Fruit fly (Drosophila melanogaster) whole organism, embryonic: ENCODE results near the gene CG1622.

ENCODE experiments used
- Antp ChIP-seq: fragments of 200-800 bp; sonication (Bioruptor generic); optimal IDR thresholded peaks from 3 replicates; lab custom pipeline; 2016; ENCODE audit warnings: missing biosample characterization, missing genetic modification characterization
- CG10366 ChIP-seq: fragments of 200-800 bp; sonication (Bioruptor generic); IDR thresholded peaks from 2 replicates; pipeline ENCODE4 v1.3.6; 2022; ENCODE audit warnings: missing biosample characterization, missing genetic modification characterization
- CG10543 ChIP-seq: fragments of 200-800 bp; sonication (Bioruptor generic); optimal IDR thresholded peaks from 3 replicates; lab custom pipeline; 2017; ENCODE audit warnings: missing biosample characterization, mild to moderate bottlenecking, missing genetic modification characterization, moderate library complexity
- CG11093 ChIP-seq: fragments of 200-800 bp; sonication (Bioruptor generic); IDR thresholded peaks from 3 replicates; pipeline ENCODE4 v1.3.6; 2022; ENCODE audit warnings: missing biosample characterization, missing genetic modification characterization
- CG11504 ChIP-seq: fragments of 200-800 bp; sonication (Bioruptor generic); optimal IDR thresholded peaks from 3 replicates; lab custom pipeline; 2019; ENCODE audit warnings: missing biosample characterization, mild to moderate bottlenecking, missing genetic modification characterization, moderate library complexity
- CG11695 ChIP-seq: fragments of 200-800 bp; sonication (Bioruptor generic); IDR thresholded peaks from 3 replicates; pipeline ENCODE4 v1.3.6; 2022; ENCODE audit warnings: missing biosample characterization, missing genetic modification characterization
- CG12942 ChIP-seq: fragments of 200-800 bp; sonication (Bioruptor generic); optimal IDR thresholded peaks from 3 replicates; lab custom pipeline; 2016; ENCODE audit warnings: missing biosample characterization, missing genetic modification characterization
- CG13775 ChIP-seq: fragments of 200-800 bp; sonication (Bioruptor generic); optimal IDR thresholded peaks from 3 replicates; lab custom pipeline; 2017; ENCODE audit warnings: missing biosample characterization, mild to moderate bottlenecking, missing genetic modification characterization
- CG17359 ChIP-seq: fragments of 200-800 bp; sonication (Bioruptor generic); optimal IDR thresholded peaks from 3 replicates; lab custom pipeline; 2018; ENCODE audit warnings: missing biosample characterization, mild to moderate bottlenecking, missing genetic modification characterization, moderate library complexity
- CG1832 ChIP-seq: fragments of 200-800 bp; sonication (Bioruptor generic); optimal IDR thresholded peaks from 2 replicates; lab custom pipeline; 2017; ENCODE audit warnings: missing biosample characterization, mild to moderate bottlenecking, missing genetic modification characterization, inconsistent platforms
- CG18476 ChIP-seq: fragments of 200-800 bp; sonication (Bioruptor generic); optimal IDR thresholded peaks from 2 replicates; lab custom pipeline; 2016; ENCODE audit warnings: missing biosample characterization, mild to moderate bottlenecking, missing genetic modification characterization
- CG18764 ChIP-seq: fragments of 200-800 bp; sonication (Bioruptor generic); optimal IDR thresholded peaks from 3 replicates; lab custom pipeline; 2016; ENCODE audit warnings: missing biosample characterization, missing genetic modification characterization
- CG2712 ChIP-seq: fragments of 200-800 bp; optimal IDR thresholded peaks from 3 replicates; lab custom pipeline; 2019; ENCODE audit warnings: missing biosample characterization, mild to moderate bottlenecking, missing genetic modification characterization, moderate library complexity
- CG33213 ChIP-seq: fragments of 200-800 bp; sonication (Bioruptor generic); optimal IDR thresholded peaks from 3 replicates; lab custom pipeline; 2016; ENCODE audit warnings: missing biosample characterization, missing genetic modification characterization
- CG34376 ChIP-seq: fragments of 200-800 bp; sonication (Bioruptor generic); optimal IDR thresholded peaks from 2 replicates; lab custom pipeline; 2018; ENCODE audit warnings: missing biosample characterization, mild to moderate bottlenecking, missing genetic modification characterization
- CG4707 ChIP-seq: fragments of 200-800 bp; sonication (Bioruptor generic); optimal IDR thresholded peaks from 2 replicates; lab custom pipeline; 2018; ENCODE audit warnings: missing biosample characterization, mild to moderate bottlenecking, missing genetic modification characterization, moderate library complexity
- CG5180 ChIP-seq: fragments of 200-800 bp; sonication (Bioruptor generic); optimal IDR thresholded peaks from 3 replicates; lab custom pipeline; 2017; ENCODE audit warnings: missing biosample characterization, missing genetic modification characterization, mild to moderate bottlenecking, moderate library complexity, missing genetic modification reagents
- CG7928 ChIP-seq: fragments of 200-800 bp; sonication (Bioruptor generic); optimal IDR thresholded peaks from 2 replicates; lab custom pipeline; 2017; ENCODE audit warnings: missing biosample characterization, mild to moderate bottlenecking, missing genetic modification characterization
- CG8290 ChIP-seq, 3 experiments: fragments of 200-800 bp; sonication (Bioruptor generic); optimal IDR thresholded peaks; 2 replicates each; lab custom pipeline; 2016 to 2019; ENCODE audit warnings: missing biosample characterization in 3 of 3, missing genetic modification characterization in 3 of 3, mild to moderate bottlenecking in 2 of 3, moderate library complexity in 1 of 3
- CG8765 ChIP-seq: fragments of 200-800 bp; sonication (Bioruptor generic); IDR thresholded peaks from 2 replicates; pipeline ENCODE4 v1.3.6; 2022; ENCODE audit warnings: missing biosample characterization, missing genetic modification characterization
- CG9727 ChIP-seq: fragments of 200-800 bp; sonication (Bioruptor generic); optimal IDR thresholded peaks from 3 replicates; lab custom pipeline; 2017; ENCODE audit warnings: missing biosample characterization, mild to moderate bottlenecking, missing genetic modification characterization
- Drgx ChIP-seq: fragments of 200-800 bp; sonication (Bioruptor generic); IDR thresholded peaks from 2 replicates; pipeline ENCODE4 v1.3.6; 2022; ENCODE audit warnings: missing biosample characterization, missing genetic modification characterization
- ERR ChIP-seq: fragments of 200-800 bp; sonication (Bioruptor generic); optimal IDR thresholded peaks from 2 replicates; lab custom pipeline; 2016; ENCODE audit warnings: missing biosample characterization, missing genetic modification characterization
- Gsc ChIP-seq: fragments of 200-800 bp; sonication (Bioruptor generic); IDR thresholded peaks from 2 replicates; pipeline ENCODE4 v1.3.6; 2022; ENCODE audit warnings: missing biosample characterization, missing genetic modification characterization
- HHEX ChIP-seq: fragments of 200-800 bp; sonication (Bioruptor generic); optimal IDR thresholded peaks from 3 replicates; lab custom pipeline; 2017; ENCODE audit warnings: missing biosample characterization, mild to moderate bottlenecking, missing genetic modification characterization, missing genetic modification reagents
- Lim3 ChIP-seq: fragments of 200-800 bp; sonication (Bioruptor generic); IDR thresholded peaks from 2 replicates; pipeline ENCODE4 v1.3.6; 2022; ENCODE audit warnings: missing biosample characterization, missing genetic modification characterization
- MBD-R2 ChIP-seq: fragments of 200-800 bp; sonication (Bioruptor generic); IDR thresholded peaks from 2 replicates; pipeline ENCODE4 v1.3.6; 2022; ENCODE audit warnings: missing biosample characterization, missing genetic modification characterization
- Oaz ChIP-seq: fragments of 200-800 bp; sonication (Bioruptor generic); IDR thresholded peaks from 2 replicates; pipeline ENCODE4 v1.3.6; 2022; ENCODE audit warnings: missing biosample characterization, missing genetic modification characterization
- Ptx1 ChIP-seq: fragments of 200-800 bp; sonication (Bioruptor generic); IDR thresholded peaks from 2 replicates; pipeline ENCODE4 v1.3.6; 2022; ENCODE audit warnings: missing biosample characterization, missing genetic modification characterization
- Sox100B ChIP-seq: fragments of 200-800 bp; sonication (Bioruptor generic); optimal IDR thresholded peaks from 3 replicates; lab custom pipeline; 2018; ENCODE audit warnings: missing biosample characterization, mild to moderate bottlenecking, missing genetic modification characterization
- Xbp1 ChIP-seq: fragments of 200-800 bp; sonication (Bioruptor generic); optimal IDR thresholded peaks from 3 replicates; lab custom pipeline; 2016; ENCODE audit warnings: missing biosample characterization, mild to moderate bottlenecking, missing genetic modification characterization
- abd-A ChIP-seq: fragments of 200-800 bp; sonication (Bioruptor generic); optimal IDR thresholded peaks from 3 replicates; lab custom pipeline; 2019; ENCODE audit warnings: missing biosample characterization, mild to moderate bottlenecking, missing genetic modification characterization, moderate library complexity
- ac ChIP-seq: fragments of 200-800 bp; sonication (Bioruptor generic); optimal IDR thresholded peaks from 3 replicates; lab custom pipeline; 2017; ENCODE audit warnings: missing biosample characterization, mild to moderate bottlenecking, missing genetic modification characterization
- chinmo ChIP-seq: fragments of 200-800 bp; sonication (Bioruptor generic); IDR thresholded peaks from 4 replicates; pipeline ENCODE4 v1.3.6; 2022; ENCODE audit warnings: missing biosample characterization, missing genetic modification characterization; ENCODE audit not compliant: partially characterized antibody
- danr ChIP-seq: fragments of 200-800 bp; sonication (Bioruptor generic); IDR thresholded peaks from 2 replicates; pipeline ENCODE4 v1.3.6; 2022; ENCODE audit warnings: missing biosample characterization, missing genetic modification characterization
- ems ChIP-seq: fragments of 200-800 bp; sonication (Bioruptor generic); optimal IDR thresholded peaks from 3 replicates; lab custom pipeline; 2016; ENCODE audit warnings: missing biosample characterization, missing genetic modification characterization
- eyg ChIP-seq: fragments of 200-800 bp; sonication (Bioruptor generic); optimal IDR thresholded peaks from 3 replicates; lab custom pipeline; 2016; ENCODE audit warnings: missing biosample characterization, missing genetic modification characterization
- fd96Cb ChIP-seq: fragments of 200-800 bp; sonication (Bioruptor generic); optimal IDR thresholded peaks from 2 replicates; lab custom pipeline; 2018; ENCODE audit warnings: missing biosample characterization, mild to moderate bottlenecking, missing genetic modification characterization, moderate library complexity
- gem ChIP-seq: fragments of 200-800 bp; sonication (Bioruptor generic); optimal IDR thresholded peaks from 2 replicates; lab custom pipeline; 2019; ENCODE audit warnings: missing biosample characterization, mild to moderate bottlenecking, missing genetic modification characterization, moderate library complexity
- gsb-n ChIP-seq: fragments of 200-800 bp; sonication (Bioruptor generic); optimal IDR thresholded peaks from 3 replicates; lab custom pipeline; 2018; ENCODE audit warnings: missing biosample characterization, mild to moderate bottlenecking, missing genetic modification characterization
- ind ChIP-seq: fragments of 200-800 bp; sonication (Bioruptor generic); optimal IDR thresholded peaks from 3 replicates; lab custom pipeline; 2016; ENCODE audit warnings: missing biosample characterization, missing genetic modification characterization
- mirr ChIP-seq: fragments of 200-800 bp; sonication (Bioruptor generic); optimal IDR thresholded peaks from 3 replicates; lab custom pipeline; 2018; ENCODE audit warnings: missing biosample characterization, mild to moderate bottlenecking, missing genetic modification characterization
- nerfin-1 ChIP-seq: fragments of 200-800 bp; sonication (Bioruptor generic); optimal IDR thresholded peaks from 3 replicates; lab custom pipeline; 2019; ENCODE audit warnings: missing biosample characterization, mild to moderate bottlenecking, missing genetic modification characterization, moderate library complexity
- nerfin-2 ChIP-seq: fragments of 200-800 bp; sonication (Bioruptor generic); IDR thresholded peaks from 2 replicates; pipeline ENCODE4 v1.3.6; 2022; ENCODE audit warnings: missing biosample characterization, missing genetic modification characterization; ENCODE audit not compliant: partially characterized antibody
- odd ChIP-seq: fragments of 200-800 bp; sonication (Bioruptor generic); optimal IDR thresholded peaks from 2 replicates; lab custom pipeline; 2017; ENCODE audit warnings: missing biosample characterization, mild to moderate bottlenecking, missing genetic modification characterization
- org-1 ChIP-seq: fragments of 200-800 bp; sonication (Bioruptor generic); optimal IDR thresholded peaks from 2 replicates; lab custom pipeline; 2017; ENCODE audit warnings: missing biosample characterization, missing genetic modification characterization
- phol ChIP-seq: fragments of 200-800 bp; sonication (Bioruptor generic); optimal IDR thresholded peaks from 3 replicates; lab custom pipeline; 2018; ENCODE audit warnings: missing biosample characterization, mild to moderate bottlenecking, missing genetic modification characterization, moderate library complexity
- sens ChIP-seq: fragments of 200-800 bp; sonication (Bioruptor generic); peaks from one replicate; lab custom pipeline; 2016; ENCODE audit warnings: missing biosample characterization, missing genetic modification characterization
- tna ChIP-seq: fragments of 200-800 bp; sonication (Bioruptor generic); IDR thresholded peaks from 2 replicates; pipeline ENCODE4 v1.3.6; 2022; ENCODE audit warnings: missing biosample characterization, missing genetic modification characterization; ENCODE audit not compliant: partially characterized antibody
- z ChIP-seq: fragments of 200-800 bp; sonication (Bioruptor generic); IDR thresholded peaks from 3 replicates; pipeline ENCODE4 v1.3.6; 2022; ENCODE audit warnings: missing biosample characterization, missing genetic modification characterization

Gene CG1622

DNA sequence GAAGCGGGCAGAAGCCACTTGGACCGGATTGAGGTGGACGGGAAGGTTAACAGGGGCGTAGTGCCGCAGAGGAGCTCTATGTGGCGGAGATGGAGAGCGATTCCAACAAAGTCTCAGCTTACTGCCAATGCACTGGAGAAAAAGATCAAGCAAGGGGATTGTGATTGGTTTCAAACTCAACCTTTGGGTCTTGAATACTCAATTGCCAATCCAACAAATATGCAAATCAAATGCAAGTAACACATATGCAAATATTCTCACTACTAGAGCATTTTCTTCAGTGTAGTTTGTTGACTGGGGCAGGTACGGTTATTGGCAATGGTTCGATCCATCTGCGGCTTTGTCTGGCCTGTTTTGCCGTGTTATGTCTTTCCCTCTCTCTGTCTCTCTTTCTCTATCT lies 45.6 kb upstream of the CG1622 start (continued):
- TF ChIP-seq CG18764 (GFP tag; lab: Kevin White, UChicago) (peak; percentile 46), CG13775 (GFP tag; lab: Kevin White, UChicago) (peak; percentile 33), CG10543 (GFP tag; lab: Kevin White, UChicago) (no peak), phol (peak; percentile 72), CG11093 (GFP tag; lab: Robert Waterston, UW) (peak; percentile 72; the same call in 2 of the 3 replicates), Oaz (GFP tag; lab: Robert Waterston, UW) (0 out of 2 replicates have a peak, but pooled peaks have one; percentile 46), mirr (GFP tag; lab: Kevin White, UChicago) (no peak), ac (GFP tag; lab: Kevin White, UChicago) (no peak), CG9727 (GFP tag; lab: Kevin White, UChicago) (peak; percentile 75), Drgx (GFP tag; lab: Robert Waterston, UW) (peak; percentile 94), abd-A (tag; lab: Kevin White, UChicago) (no peak), chinmo (GFP tag; lab: Robert Waterston, UW) (no peak), CG17359 (tag; lab: Kevin White, UChicago) (peak; percentile 82), ems (GFP tag; lab: Kevin White, UChicago) (peak; percentile 47), nerfin-1 (tag; lab: Kevin White, UChicago) (peak; percentile 74), CG7928 (GFP tag; lab: Kevin White, UChicago) (peak; percentile 44), CG8765 (GFP tag; lab: Robert Waterston, UW) (no peak), org-1 (GFP tag; lab: Kevin White, UChicago) (peak; percentile 77), CG10366 (peak; percentile 83), CG12942 (GFP tag; lab: Kevin White, UChicago) (peak; percentile 49), CG1832 (GFP tag; lab: Kevin White, UChicago) (no peak), ERR (GFP tag; lab: Kevin White, UChicago) (peak; percentile 35), nerfin-2 (no peak), gsb-n (tag; lab: Kevin White, UChicago) (peak; percentile 46), CG8290 (GFP tag; optimal IDR thresholded peaks at IDR 0.05; lab: Kevin White, UChicago) (peak; percentile 49), CG8290 (tag; optimal IDR thresholded peaks at IDR 0.05; lab: Kevin White, UChicago) (peak in 1 of 2 experiments; percentile 94), MBD-R2 (GFP tag; lab: Robert Waterston, UW) (peak; percentile 53; the same call in 1 of the 2 replicates), Gsc (GFP tag; lab: Robert Waterston, UW) (peak; percentile 47; the same call in 1 of the 2 replicates), Ptx1 (GFP tag; lab: Robert Waterston, UW) (peak; percentile 81), HHEX (peak; percentile 80), CG11504 (tag; lab: Kevin White, UChicago) (peak; percentile 82), fd96Cb (tag; lab: Kevin White, UChicago) (peak; percentile 76), CG18476 (GFP tag; lab: Kevin White, UChicago) (peak; percentile 34), Lim3 (peak; percentile 29; the same call in 1 of the 2 replicates), z (GFP tag; lab: Robert Waterston, UW) (no peak), sens (GFP tag; lab: Kevin White, UChicago) (peak; percentile 93), CG34376 (GFP tag; lab: Kevin White, UChicago) (no peak), CG5180 (GFP tag; lab: Kevin White, UChicago) (peak; percentile 73), CG33213 (peak; percentile 65), Sox100B (GFP tag; lab: Kevin White, UChicago) (peak; percentile 43), danr (GFP tag; lab: Robert Waterston, UW) (0 out of 2 replicates have a peak, but pooled peaks have one; percentile 42), CG4707 (GFP tag; lab: Kevin White, UChicago) (peak; percentile 59), Xbp1 (GFP tag; lab: Kevin White, UChicago) (peak; percentile 77), Antp (peak; percentile 95), odd (peak; percentile 28), CG2712 (peak; percentile 79), CG11695 (peak; percentile 61), ind (peak; percentile 87), eyg (GFP tag; lab: Kevin White, UChicago) (peak; percentile 70), tna (no peak), gem (peak; percentile 83)
